Fruit fly (Drosophila melanogaster) whole organism, embryonic: Measurements from ENCODE around the gene CG42577.

Source experiments
- Asciz ChIP-seq: fragments of 200-800 bp; sonication (Bioruptor generic); optimal IDR thresholded peaks from 2 replicates; lab custom pipeline; 2017; ENCODE audit warnings: missing biosample characterization, mild to moderate bottlenecking, missing genetic modification characterization, missing genetic modification reagents
- Bteb2 ChIP-seq: fragments of 200-800 bp; sonication (Bioruptor generic); optimal IDR thresholded peaks from 2 replicates; lab custom pipeline; 2016; ENCODE audit warnings: missing biosample characterization, missing genetic modification characterization
- CG11723 ChIP-seq: fragments of 200-800 bp; sonication (Bioruptor generic); optimal IDR thresholded peaks from 2 replicates; lab custom pipeline; 2017; ENCODE audit warnings: missing biosample characterization, mild to moderate bottlenecking, missing genetic modification characterization
- CG12744 ChIP-seq: fragments of 200-800 bp; sonication (Bioruptor generic); optimal IDR thresholded peaks from 2 replicates; lab custom pipeline; 2016; ENCODE audit warnings: missing biosample characterization, missing genetic modification characterization
- CG13424 ChIP-seq: fragments of 200-800 bp; sonication (Bioruptor generic); optimal IDR thresholded peaks from 2 replicates; lab custom pipeline; 2019; ENCODE audit warnings: missing biosample characterization, mild to moderate bottlenecking, missing genetic modification characterization, moderate library complexity
- CG13775 ChIP-seq: fragments of 200-800 bp; sonication (Bioruptor generic); optimal IDR thresholded peaks from 3 replicates; lab custom pipeline; 2017; ENCODE audit warnings: missing biosample characterization, mild to moderate bottlenecking, missing genetic modification characterization
- CG14860 ChIP-seq: fragments of 200-800 bp; sonication (Bioruptor generic); IDR thresholded peaks from 3 replicates; pipeline ENCODE4 v1.3.6; 2022; ENCODE audit warnings: missing biosample characterization, missing genetic modification characterization; ENCODE audit not compliant: partially characterized antibody
- CG1529 ChIP-seq: fragments of 200-800 bp; sonication (Bioruptor generic); optimal IDR thresholded peaks from 3 replicates; lab custom pipeline; 2018; ENCODE audit warnings: missing biosample characterization, missing genetic modification characterization
- CG17186 ChIP-seq: fragments of 200-800 bp; sonication (Bioruptor generic); optimal IDR thresholded peaks from 3 replicates; lab custom pipeline; 2017; ENCODE audit warnings: missing biosample characterization, missing genetic modification reagents, missing genetic modification characterization
- CG18011 ChIP-seq: fragments of 200-800 bp; sonication (Bioruptor generic); optimal IDR thresholded peaks from 2 replicates; lab custom pipeline; 2017; ENCODE audit warnings: missing biosample characterization, missing genetic modification characterization, mild to moderate bottlenecking, moderate library complexity, missing genotype
- CG18764 ChIP-seq: fragments of 200-800 bp; sonication (Bioruptor generic); optimal IDR thresholded peaks from 3 replicates; lab custom pipeline; 2016; ENCODE audit warnings: missing biosample characterization, missing genetic modification characterization
- CG33213 ChIP-seq: fragments of 200-800 bp; sonication (Bioruptor generic); optimal IDR thresholded peaks from 3 replicates; lab custom pipeline; 2016; ENCODE audit warnings: missing biosample characterization, missing genetic modification characterization
- CG34224 ChIP-seq: fragments of 200-800 bp; sonication (Bioruptor generic); IDR thresholded peaks from 3 replicates; pipeline ENCODE4 v1.3.6; 2022; ENCODE audit warnings: missing biosample characterization, missing genetic modification characterization; ENCODE audit not compliant: partially characterized antibody
- CG34376 ChIP-seq: fragments of 200-800 bp; sonication (Bioruptor generic); optimal IDR thresholded peaks from 2 replicates; lab custom pipeline; 2018; ENCODE audit warnings: missing biosample characterization, mild to moderate bottlenecking, missing genetic modification characterization
- CG4282 ChIP-seq: fragments of 200-800 bp; sonication (Bioruptor generic); optimal IDR thresholded peaks from 2 replicates; lab custom pipeline; 2016; ENCODE audit warnings: missing biosample characterization, missing genetic modification characterization
- CG4707 ChIP-seq: fragments of 200-800 bp; sonication (Bioruptor generic); optimal IDR thresholded peaks from 2 replicates; lab custom pipeline; 2018; ENCODE audit warnings: missing biosample characterization, mild to moderate bottlenecking, missing genetic modification characterization, moderate library complexity
- CHES-1-like ChIP-seq: fragments of 200-800 bp; sonication (Bioruptor generic); optimal IDR thresholded peaks from 2 replicates; lab custom pipeline; 2016; ENCODE audit warnings: missing biosample characterization, missing genetic modification characterization
- HLH4C ChIP-seq: fragments of 200-800 bp; sonication (Bioruptor generic); IDR thresholded peaks from 3 replicates; pipeline ENCODE4 v1.3.6; 2022; ENCODE audit warnings: missing biosample characterization, missing genetic modification characterization; ENCODE audit not compliant: partially characterized antibody
- Mad ChIP-seq: fragments of 200-800 bp; sonication (Bioruptor generic); optimal IDR thresholded peaks from 2 replicates; lab custom pipeline; 2016; ENCODE audit warnings: missing biosample characterization, missing genetic modification characterization
- Opbp ChIP-seq: fragments of 200-800 bp; sonication (Bioruptor generic); IDR thresholded peaks from 3 replicates; pipeline ENCODE4 v1.3.6; 2022; ENCODE audit warnings: missing biosample characterization, missing genetic modification characterization; ENCODE audit not compliant: partially characterized antibody
- PHDP ChIP-seq: fragments of 200-800 bp; sonication (Bioruptor generic); optimal IDR thresholded peaks from 3 replicates; lab custom pipeline; 2018; ENCODE audit warnings: missing biosample characterization, mild to moderate bottlenecking, missing genetic modification characterization, moderate library complexity
- Pdp1 ChIP-seq, 2 experiments: fragments of 200-800 bp; sonication (Bioruptor generic); optimal IDR thresholded peaks; 3 replicates each; lab custom pipeline; 2016; ENCODE audit warnings: missing biosample characterization in 2 of 2, missing genetic modification characterization in 2 of 2, mild to moderate bottlenecking in 1 of 2, moderate library complexity in 1 of 2
- Sox102F ChIP-seq: fragments of 200-800 bp; sonication (Bioruptor generic); optimal IDR thresholded peaks from 2 replicates; lab custom pipeline; 2018; ENCODE audit warnings: missing biosample characterization, mild to moderate bottlenecking, missing genetic modification characterization, moderate library complexity
- Sry-δ ChIP-seq: fragments of 200-800 bp; sonication (Bioruptor generic); optimal IDR thresholded peaks from 2 replicates; lab custom pipeline; 2016; ENCODE audit warnings: missing biosample characterization, missing genetic modification characterization
- Taf1 ChIP-seq: fragments of 200-800 bp; sonication (Bioruptor generic); IDR thresholded peaks from 2 replicates; pipeline ENCODE4 v1.3.6; 2022; ENCODE audit warnings: missing biosample characterization, missing genetic modification characterization
- Vsx1 ChIP-seq: fragments of 200-800 bp; sonication (Bioruptor generic); optimal IDR thresholded peaks from 2 replicates; lab custom pipeline; 2017; ENCODE audit warnings: missing biosample characterization, mild to moderate bottlenecking, missing genetic modification characterization, missing genetic modification reagents
- abd-A ChIP-seq: fragments of 200-800 bp; sonication (Bioruptor generic); optimal IDR thresholded peaks from 3 replicates; lab custom pipeline; 2019; ENCODE audit warnings: missing biosample characterization, mild to moderate bottlenecking, missing genetic modification characterization, moderate library complexity
- bsh ChIP-seq, 2 experiments: fragments of 200-800 bp; sonication (Bioruptor generic); optimal IDR thresholded peaks; 2 replicates each; lab custom pipeline; 2017 to 2018; ENCODE audit warnings: mild to moderate bottlenecking in 2 of 2, missing biosample characterization in 2 of 2, missing genetic modification characterization in 2 of 2, moderate library complexity in 1 of 2
- chinmo ChIP-seq: fragments of 200-800 bp; sonication (Bioruptor generic); IDR thresholded peaks from 4 replicates; pipeline ENCODE4 v1.3.6; 2022; ENCODE audit warnings: missing biosample characterization, missing genetic modification characterization; ENCODE audit not compliant: partially characterized antibody
- chm ChIP-seq: fragments of 200-800 bp; sonication (Bioruptor generic); IDR thresholded peaks from 2 replicates; pipeline ENCODE4 v1.3.6; 2022; ENCODE audit warnings: missing biosample characterization, missing genetic modification characterization
- croc ChIP-seq: fragments of 200-800 bp; sonication (Bioruptor generic); conservative IDR thresholded peaks from 3 replicates; pipeline ENCODE4 v1.3.6; 2022; ENCODE audit warnings: missing biosample characterization, missing genetic modification characterization
- da ChIP-seq: fragments of 200-800 bp; sonication (Bioruptor generic); optimal IDR thresholded peaks from 2 replicates; lab custom pipeline; 2016; ENCODE audit warnings: missing biosample characterization, missing genetic modification characterization
- dmrt99B ChIP-seq: fragments of 200-800 bp; sonication (Bioruptor generic); optimal IDR thresholded peaks from 2 replicates; lab custom pipeline; 2018; ENCODE audit warnings: missing biosample characterization, mild to moderate bottlenecking, missing genetic modification characterization, moderate library complexity
- gce ChIP-seq: fragments of 200-800 bp; sonication (Bioruptor generic); IDR thresholded peaks from 3 replicates; pipeline ENCODE4 v1.3.6; 2022; ENCODE audit warnings: missing biosample characterization, missing genetic modification characterization
- grn ChIP-seq: fragments of 200-800 bp; sonication (Bioruptor generic); optimal IDR thresholded peaks from 3 replicates; lab custom pipeline; 2017; ENCODE audit warnings: missing biosample characterization, missing genetic modification characterization
- h ChIP-seq: fragments of >200 bp; optimal IDR thresholded peaks from 2 replicates; lab custom pipeline; 2017
- jumu ChIP-seq: fragments of 200-800 bp; sonication (Bioruptor generic); optimal IDR thresholded peaks from 3 replicates; lab custom pipeline; 2016; ENCODE audit warnings: missing biosample characterization, missing genetic modification characterization
- kni ChIP-seq: fragments of 200-800 bp; sonication (Bioruptor generic); optimal IDR thresholded peaks from 3 replicates; lab custom pipeline; 2017; ENCODE audit warnings: mild to moderate bottlenecking, missing biosample characterization, missing genetic modification reagents, missing genetic modification characterization
- oc ChIP-seq: fragments of 200-800 bp; sonication (Bioruptor generic); optimal IDR thresholded peaks from 2 replicates; lab custom pipeline; 2018; ENCODE audit warnings: missing biosample characterization, mild to moderate bottlenecking, missing genetic modification characterization, moderate library complexity
- onecut ChIP-seq: fragments of 200-800 bp; sonication (Bioruptor generic); IDR thresholded peaks from 2 replicates; pipeline ENCODE4 v1.3.6; 2022; ENCODE audit warnings: missing biosample characterization, missing genetic modification characterization
- salm ChIP-seq: fragments of 200-800 bp; sonication (Bioruptor generic); optimal IDR thresholded peaks from 2 replicates; lab custom pipeline; 2018; ENCODE audit warnings: missing biosample characterization, mild to moderate bottlenecking, missing genetic modification characterization
- scrt ChIP-seq: fragments of 200-800 bp; sonication (Bioruptor generic); optimal IDR thresholded peaks from 2 replicates; lab custom pipeline; 2018; ENCODE audit warnings: missing biosample characterization, mild to moderate bottlenecking, missing genetic modification characterization, moderate library complexity
- stwl ChIP-seq: fragments of 200-800 bp; sonication (Bioruptor generic); optimal IDR thresholded peaks from 3 replicates; lab custom pipeline; 2018; ENCODE audit warnings: missing biosample characterization, mild to moderate bottlenecking, missing genetic modification characterization, moderate library complexity
- tgo ChIP-seq: fragments of 200-800 bp; sonication (Bioruptor generic); IDR thresholded peaks from 3 replicates; pipeline ENCODE4 v1.3.6; 2022; ENCODE audit warnings: missing biosample characterization, missing genetic modification characterization
- tin ChIP-seq: fragments of 200-800 bp; sonication (Bioruptor generic); optimal IDR thresholded peaks from 3 replicates; lab custom pipeline; 2016; ENCODE audit warnings: missing biosample characterization, missing genetic modification characterization
- tna ChIP-seq: fragments of 200-800 bp; sonication (Bioruptor generic); IDR thresholded peaks from 2 replicates; pipeline ENCODE4 v1.3.6; 2022; ENCODE audit warnings: missing biosample characterization, missing genetic modification characterization; ENCODE audit not compliant: partially characterized antibody
- ttk ChIP-seq: fragments of 200-800 bp; sonication (Bioruptor generic); IDR thresholded peaks from 2 replicates; pipeline ENCODE4 v2.1.2; 2022; ENCODE audit warnings: missing biosample characterization, missing genetic modification characterization
- tup ChIP-seq: fragments of 200-800 bp; sonication (Bioruptor generic); optimal IDR thresholded peaks from 2 replicates; lab custom pipeline; 2016; ENCODE audit warnings: missing biosample characterization, mild to moderate bottlenecking, missing genetic modification characterization, moderate library complexity
- vvl ChIP-seq: fragments of 200-800 bp; sonication (Bioruptor generic); IDR thresholded peaks from 2 replicates; pipeline ENCODE4 v1.3.6; 2022; ENCODE audit warnings: missing biosample characterization, missing genetic modification characterization

Gene CG42577

DNA sequence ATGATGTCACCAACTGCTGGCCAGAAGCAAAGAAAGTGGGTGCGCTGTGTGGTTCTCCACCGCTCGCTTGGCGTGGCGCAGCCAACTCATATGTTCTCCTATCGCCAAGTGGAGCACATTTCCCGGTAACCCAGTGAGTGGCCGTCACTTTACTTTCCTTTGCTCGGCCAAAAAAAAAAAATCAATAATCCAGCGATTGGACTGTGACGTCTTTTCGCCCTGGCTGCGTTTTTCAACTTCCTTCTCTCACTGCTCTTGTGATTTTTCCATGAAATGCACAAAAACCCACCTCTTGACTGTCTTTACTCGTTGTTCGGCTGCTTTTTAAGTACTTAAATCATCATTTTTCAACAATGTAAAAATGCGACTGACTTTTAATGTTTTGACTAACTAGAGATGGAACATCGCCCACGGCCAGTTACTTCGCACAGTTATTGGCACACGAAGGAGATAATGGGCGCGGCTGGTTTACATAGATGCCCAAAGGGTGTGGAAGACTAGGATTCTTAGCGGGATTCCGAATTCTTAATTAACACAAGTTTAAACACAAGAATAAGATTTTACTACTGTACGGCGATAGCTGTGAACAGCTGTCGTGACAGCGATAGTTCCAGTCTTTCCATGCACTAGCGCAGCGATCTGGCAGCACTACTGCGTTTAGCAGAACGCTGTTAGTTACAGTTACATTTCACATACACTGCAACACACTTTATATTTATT lies 23.1 kb upstream of the CG42577 start, which contains the start of gene sw (continued):
- TF ChIP-seq Opbp (GFP tag; lab: Robert Waterston, UW), result peak; percentile 90
- peak; percentile 51 for TF ChIP-seq PHDP (tag; lab: Kevin White, UChicago)
- TF ChIP-seq tna (GFP tag; lab: Robert Waterston, UW), result peak; percentile 70
- TF ChIP-seq Sry-δ (GFP tag; lab: Kevin White, UChicago), result peak; percentile 93
- TF ChIP-seq CG34224 (GFP tag; lab: Robert Waterston, UW), result peak; percentile 89
- no peak for TF ChIP-seq Asciz (GFP tag; lab: Kevin White, UChicago)
- peak; percentile 71 for TF ChIP-seq croc (GFP tag; lab: Robert Waterston, UW)
- peak; percentile 71 for TF ChIP-seq tgo (GFP tag; lab: Robert Waterston, UW)
- TF ChIP-seq CG18764 (GFP tag; lab: Kevin White, UChicago), result no peak
- peak; percentile 57 for TF ChIP-seq ttk (GFP tag; lab: Robert Waterston, UW)
- no peak for TF ChIP-seq CG4282 (GFP tag; lab: Kevin White, UChicago)
- peak; percentile 40 to 69 for TF ChIP-seq Pdp1 (GFP tag; optimal IDR thresholded peaks at IDR 0.05; lab: Kevin White, UChicago)
- TF ChIP-seq abd-A, result no peak
- TF ChIP-seq stwl, result peak; percentile 47
- peak; percentile 73 for TF ChIP-seq CHES-1-like (GFP tag; lab: Kevin White, UChicago)
- no peak for TF ChIP-seq gce (GFP tag; lab: Robert Waterston, UW)
- peak; percentile 49 for TF ChIP-seq CG13775
- TF ChIP-seq da (GFP tag; lab: Kevin White, UChicago), result no peak
- TF ChIP-seq HLH4C, result peak; percentile 82
- peak; percentile 53 for TF ChIP-seq dmrt99B (tag; lab: Kevin White, UChicago)
- no peak for TF ChIP-seq scrt (GFP tag; lab: Kevin White, UChicago)
- TF ChIP-seq, all 482 proteins: peak for 308

dm6 chrX:20237914-20238313 lies 21.1 kb upstream of the CG42577 start:
- no peak for TF ChIP-seq Sox102F (GFP tag; lab: Kevin White, UChicago)
- no peak for TF ChIP-seq Mad
- TF ChIP-seq CG18011, result no peak
- no peak for TF ChIP-seq tin (GFP tag; lab: Kevin White, UChicago)
- no peak for TF ChIP-seq bsh (GFP tag; optimal IDR thresholded peaks at IDR 0.05; lab: Kevin White, UChicago)
- no peak for TF ChIP-seq jumu
- TF ChIP-seq Taf1, result no peak
- no peak for TF ChIP-seq Bteb2
- TF ChIP-seq oc, result no peak
- TF ChIP-seq CG4707 (GFP tag; lab: Kevin White, UChicago), result no peak
- no peak for TF ChIP-seq CG11723
- no peak for TF ChIP-seq tup (GFP tag; lab: Kevin White, UChicago)
- TF ChIP-seq CG17186, result no peak
- TF ChIP-seq CG34376 (GFP tag; lab: Kevin White, UChicago), result no peak
- no peak for TF ChIP-seq CG14860 (GFP tag; lab: Robert Waterston, UW)
- no peak for TF ChIP-seq CG13424 (tag; lab: Kevin White, UChicago)
- peak; percentile 96 for TF ChIP-seq vvl (GFP tag; lab: Robert Waterston, UW)
- TF ChIP-seq onecut, result peak; percentile 40; the same call in 1 of the 2 replicates
- TF ChIP-seq h (lab: Kevin White, UChicago), result no peak
- TF ChIP-seq grn (GFP tag; lab: Kevin White, UChicago), result peak; percentile 82
- TF ChIP-seq CG1529 (GFP tag; lab: Kevin White, UChicago), result no peak
- TF ChIP-seq CG12744 (GFP tag; lab: Kevin White, UChicago), result no peak
- TF ChIP-seq CG33213, result no peak
- peak; percentile 47 for TF ChIP-seq Vsx1 (GFP tag; lab: Kevin White, UChicago)
- no peak for TF ChIP-seq chm
- TF ChIP-seq kni (GFP tag; lab: Kevin White, UChicago), result peak; percentile 8
- peak; percentile 82; the same call in 2 of the 4 replicates for TF ChIP-seq chinmo (GFP tag; lab: Robert Waterston, UW)
- no peak for TF ChIP-seq salm (tag; lab: Kevin White, UChicago)
